Fruit fly (Drosophila melanogaster) S2 (cell line): ENCODE results near the gene Fuca.

Source experiments
- CG8478 ChIP-seq: fragments of >200 bp; optimal IDR thresholded peaks from 2 replicates; lab custom pipeline; 2018
- CTCF ChIP-seq, 2 experiments: fragments of >200 bp; optimal IDR thresholded peaks; 2 replicates each; lab custom pipeline; 2018

- peak; percentile 74 to 75 for TF ChIP-seq CTCF (optimal IDR thresholded peaks at IDR 0.05; lab: Kevin White, UChicago)
- TF ChIP-seq CG8478 (lab: Kevin White, UChicago), result no peak
Measured at dm6 chr3L:11523286-11523685, 773 bp upstream of the Fuca start.
